Fruit fly (Drosophila melanogaster) whole organism: ENCODE results near the gene Rbp9.

Experiments used
- CG8478 ChIP-seq: fragments of >200 bp; optimal IDR thresholded peaks from 2 replicates; lab custom pipeline; 2018; ENCODE audit warnings: inconsistent platforms
- EcR ChIP-seq, 2 experiments: fragments of >200 bp; optimal IDR thresholded peaks; 2 replicates each; lab custom pipeline; 2017; ENCODE audit warnings: missing biosample characterization in 2 of 2, missing genetic modification characterization in 2 of 2, missing genetic modification reagents in 2 of 2
- psq ChIP-seq: fragments of >200 bp; optimal IDR thresholded peaks from 2 replicates; lab custom pipeline; 2017
- usp ChIP-seq: fragments of >200 bp; optimal IDR thresholded peaks from 2 replicates; lab custom pipeline; 2017; ENCODE audit warnings: missing biosample characterization, missing genetic modification characterization, mixed read lengths

dm6 chr2L:2905051-2905446, 49.5 kb upstream of the Rbp9 start:
- no peak for TF ChIP-seq psq (lab: Kevin White, UChicago)
- no peak for TF ChIP-seq usp (GFP tag; lab: Kevin White, UChicago)
- no peak for TF ChIP-seq EcR (GFP tag; optimal IDR thresholded peaks at IDR 0.05; lab: Kevin White, UChicago)
- TF ChIP-seq CG8478: no peak
